Fruit fly (Drosophila melanogaster): Measurements from ENCODE around the gene VhaPPA1-1.

VhaPPA1-1 gene

DNA sequence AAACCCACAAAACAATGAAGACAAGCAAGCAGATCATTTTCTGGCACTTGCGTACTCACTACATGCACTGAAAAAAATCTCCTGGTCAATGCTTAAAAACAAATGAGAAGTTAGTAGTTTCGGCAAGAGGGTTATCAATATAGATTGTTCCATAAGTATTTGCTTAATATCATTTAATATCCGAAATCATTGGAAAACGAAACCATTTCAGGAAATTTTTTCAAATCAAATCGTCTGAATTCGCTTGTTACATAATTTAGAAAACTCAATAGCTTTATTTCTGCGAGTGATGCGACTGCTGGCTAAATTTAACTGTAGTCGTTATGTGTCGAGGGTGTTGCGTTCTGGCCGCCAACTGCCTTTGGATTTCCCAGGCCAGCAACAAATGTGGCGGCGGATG is 25.7 kb downstream of the VhaPPA1-1 start (continued):
- TF ChIP-seq z (GFP tag; IDR thresholded peaks at IDR 0.05) = no peak
- no peak for TF ChIP-seq knrl (GFP tag; IDR thresholded peaks at IDR 0.05; ENCODE audit: partially characterized antibody)
- peak; percentile 21 for TF ChIP-seq NfI (GFP tag; optimal IDR thresholded peaks at IDR 0.05)
- peak; percentile 29; the same call in 2 of the 3 replicates for TF ChIP-seq dysf (GFP tag; IDR thresholded peaks at IDR 0.05)
- TF ChIP-seq lilli (GFP tag; optimal IDR thresholded peaks at IDR 0.05) = peak; percentile 14
- TF ChIP-seq Ptx1 (GFP tag; IDR thresholded peaks at IDR 0.05) = 0 out of 2 replicates have a peak, but pooled peaks have one; percentile 5
- TF ChIP-seq CG13296 (GFP tag; optimal IDR thresholded peaks at IDR 0.05) = peak; percentile 19
- TF ChIP-seq Fer1 (GFP tag; optimal IDR thresholded peaks at IDR 0.05) = peak; percentile 38
- TF ChIP-seq Pdp1 (GFP tag; optimal IDR thresholded peaks at IDR 0.05) = peak; percentile 9 to 57
- peak; percentile 2 for TF ChIP-seq CG9817 (tag; optimal IDR thresholded peaks at IDR 0.05)
- TF ChIP-seq CG13424 (tag; optimal IDR thresholded peaks at IDR 0.05) = peak; percentile 20
- TF ChIP-seq CG3281 (GFP tag; optimal IDR thresholded peaks at IDR 0.05) = peak; percentile 20
- peak; percentile 66 for TF ChIP-seq CG18599 (GFP tag; optimal IDR thresholded peaks at IDR 0.05)
- TF ChIP-seq Atf6 (GFP tag; IDR thresholded peaks at IDR 0.05) = no peak; the same call in 1 of the 2 replicates
- TF ChIP-seq Oaz (GFP tag; IDR thresholded peaks at IDR 0.05) = no peak
- TF ChIP-seq Rfx (GFP tag; IDR thresholded peaks at IDR 0.05) = 0 out of 2 replicates have a peak, but pooled peaks have one; percentile 23
- TF ChIP-seq ci (GFP tag; IDR thresholded peaks at IDR 0.05) = no peak
- TF ChIP-seq gem (tag; optimal IDR thresholded peaks at IDR 0.05) = peak; percentile 38
- peak; percentile 40 for TF ChIP-seq Meics (GFP tag; optimal IDR thresholded peaks at IDR 0.05)
- peak; percentile 36 for TF ChIP-seq dmrt99B (tag; optimal IDR thresholded peaks at IDR 0.05)
- TF ChIP-seq Fer3 (tag; optimal IDR thresholded peaks at IDR 0.05) = peak; percentile 29
- TF ChIP-seq CG7556 (GFP tag; optimal IDR thresholded peaks at IDR 0.05) = peak; percentile 31
- TF ChIP-seq CG11504 (tag; optimal IDR thresholded peaks at IDR 0.05) = peak; percentile 49
- TF ChIP-seq CG11695 (GFP tag; IDR thresholded peaks at IDR 0.05) = peak; percentile 18; the same call in 1 of the 3 replicates
- no peak for TF ChIP-seq BEAF-32 (GFP tag; optimal IDR thresholded peaks at IDR 0.05)
- peak; percentile 39 for TF ChIP-seq gro (GFP tag; optimal IDR thresholded peaks at IDR 0.05)
- TF ChIP-seq Med (GFP tag) = peak; percentile 61
- peak; percentile 27 for TF ChIP-seq CG7839 (tag; optimal IDR thresholded peaks at IDR 0.05)
- TF ChIP-seq sens (GFP tag) = peak; percentile 63
- peak; percentile 54 for TF ChIP-seq CG2678 (tag; optimal IDR thresholded peaks at IDR 0.05)
- TF ChIP-seq CG12769 (tag; optimal IDR thresholded peaks at IDR 0.05) = peak; percentile 4
- no peak for TF ChIP-seq hkb (optimal IDR thresholded peaks at IDR 0.05)
- TF ChIP-seq hkb (GFP tag; IDR thresholded peaks at IDR 0.05) = 0 out of 2 replicates have a peak, but pooled peaks have one; percentile 8
- TF ChIP-seq Hand (GFP tag; optimal IDR thresholded peaks at IDR 0.05) = peak; percentile 17
- TF ChIP-seq D19B (GFP tag; optimal IDR thresholded peaks at IDR 0.05) = peak; percentile 7
- TF ChIP-seq CG14441 (GFP tag; IDR thresholded peaks at IDR 0.05) = no peak
- peak; percentile 31 for TF ChIP-seq CG17359 (tag; optimal IDR thresholded peaks at IDR 0.05)
- TF ChIP-seq CG10147 (GFP tag; optimal IDR thresholded peaks at IDR 0.05) = peak; percentile 34
- TF ChIP-seq Hmr (GFP tag; optimal IDR thresholded peaks at IDR 0.05) = peak; percentile 50
- TF ChIP-seq CG30403 (GFP tag; optimal IDR thresholded peaks at IDR 0.05) = no peak
- TF ChIP-seq CG9727 (GFP tag; optimal IDR thresholded peaks at IDR 0.05) = no peak
- peak; percentile 23 for TF ChIP-seq zf30C (GFP tag; optimal IDR thresholded peaks at IDR 0.05)
- TF ChIP-seq CG17361 (GFP tag; IDR thresholded peaks at IDR 0.05) = no peak
- TF ChIP-seq sens-2 (GFP tag; IDR thresholded peaks at IDR 0.05) = no peak
- no peak for TF ChIP-seq Deaf1 (tag; optimal IDR thresholded peaks at IDR 0.05)
- 0 out of 3 replicates have a peak, but pooled peaks have one; percentile 16 for TF ChIP-seq so (GFP tag; IDR thresholded peaks at IDR 0.05)
- TF ChIP-seq scrt (GFP tag; optimal IDR thresholded peaks at IDR 0.05) = peak; percentile 42

Measured in whole organism, embryonic.